Fruit fly (Drosophila melanogaster) whole organism: ENCODE measurements around the gene C3G.

Source experiments
- CG8478 ChIP-seq: fragments of >200 bp; optimal IDR thresholded peaks from 2 replicates; lab custom pipeline; 2018; ENCODE audit warnings: inconsistent platforms
- Dll ChIP-seq: fragments of >200 bp; optimal IDR thresholded peaks from 2 replicates; lab custom pipeline; 2017
- EcR ChIP-seq, 2 experiments: fragments of >200 bp; optimal IDR thresholded peaks; 2 replicates each; lab custom pipeline; 2017; ENCODE audit warnings: missing biosample characterization in 2 of 2, missing genetic modification characterization in 2 of 2, missing genetic modification reagents in 2 of 2
- pan ChIP-seq: fragments of >200 bp; optimal IDR thresholded peaks from 2 replicates; lab custom pipeline; 2017
- psq ChIP-seq: fragments of >200 bp; optimal IDR thresholded peaks from 2 replicates; lab custom pipeline; 2017
- usp ChIP-seq: fragments of >200 bp; optimal IDR thresholded peaks from 2 replicates; lab custom pipeline; 2017; ENCODE audit warnings: missing biosample characterization, missing genetic modification characterization, mixed read lengths

Gene C3G

dm6 chrX:6804485-6805295 is 1.3 kb upstream of the C3G start:
- TF ChIP-seq EcR (GFP tag; optimal IDR thresholded peaks at IDR 0.05; lab: Kevin White, UChicago) = no peak
- TF ChIP-seq Dll (lab: Kevin White, UChicago) = peak; percentile 81

- TF ChIP-seq usp (no peak), Dll (lab: Kevin White, UChicago) (no peak), CG8478 (lab: Kevin White, UChicago) (no peak), pan (lab: Kevin White, UChicago) (no peak), EcR (GFP tag; optimal IDR thresholded peaks at IDR 0.05; lab: Kevin White, UChicago) (no peak), psq (no peak)
Measured at dm6 chrX:6803880-6804484, 589 bp upstream of the C3G start.

- TF ChIP-seq EcR (GFP tag; optimal IDR thresholded peaks at IDR 0.05; lab: Kevin White, UChicago) (no peak), psq (no peak), usp (no peak), CG8478 (lab: Kevin White, UChicago) (no peak), pan (lab: Kevin White, UChicago) (no peak), Dll (lab: Kevin White, UChicago) (no peak)
Measured at dm6 chrX:6802376-6803080, 865 bp downstream of the C3G start.

- no peak for TF ChIP-seq pan (lab: Kevin White, UChicago)
- no peak for TF ChIP-seq CG8478 (lab: Kevin White, UChicago)
- TF ChIP-seq usp = no peak
- no peak for TF ChIP-seq EcR (GFP tag; optimal IDR thresholded peaks at IDR 0.05; lab: Kevin White, UChicago)
- no peak for TF ChIP-seq Dll (lab: Kevin White, UChicago)
- TF ChIP-seq psq = no peak
Measured at dm6 chrX:6800726-6801296, 2.6 kb downstream of the C3G start.

dm6 chrX:6799261-6800022 is 4.0 kb downstream of the C3G start:
- no peak for TF ChIP-seq CG8478 (lab: Kevin White, UChicago)
- TF ChIP-seq EcR (GFP tag; optimal IDR thresholded peaks at IDR 0.05; lab: Kevin White, UChicago) = no peak
- no peak for TF ChIP-seq pan (lab: Kevin White, UChicago)
- no peak for TF ChIP-seq psq
- no peak for TF ChIP-seq Dll (lab: Kevin White, UChicago)
- TF ChIP-seq usp = no peak

dm6 chrX:6796972-6797371 is 6.4 kb downstream of the C3G start:
- TF ChIP-seq CG8478 (lab: Kevin White, UChicago) (no peak), pan (lab: Kevin White, UChicago) (no peak), EcR (GFP tag; optimal IDR thresholded peaks at IDR 0.05; lab: Kevin White, UChicago) (no peak), psq (no peak)

dm6 chrX:6795987-6796691 is 7.3 kb downstream of the C3G start:
- TF ChIP-seq pan (lab: Kevin White, UChicago) = no peak
- no peak for TF ChIP-seq psq
- TF ChIP-seq Dll (lab: Kevin White, UChicago) = no peak
- no peak for TF ChIP-seq CG8478 (lab: Kevin White, UChicago)
- TF ChIP-seq EcR (GFP tag; optimal IDR thresholded peaks at IDR 0.05; lab: Kevin White, UChicago) = no peak
- no peak for TF ChIP-seq usp

dm6 chrX:6794826-6795225 is 8.6 kb downstream of the C3G start:
- TF ChIP-seq pan (lab: Kevin White, UChicago) = no peak
- TF ChIP-seq psq = no peak
- TF ChIP-seq CG8478 (lab: Kevin White, UChicago) = no peak
- TF ChIP-seq usp = no peak
- TF ChIP-seq Dll (lab: Kevin White, UChicago) = no peak
- TF ChIP-seq EcR (GFP tag; optimal IDR thresholded peaks at IDR 0.05; lab: Kevin White, UChicago) = no peak

dm6 chrX:6794190-6794589 is 9.2 kb downstream of the C3G start:
- TF ChIP-seq usp = no peak
- no peak for TF ChIP-seq CG8478 (lab: Kevin White, UChicago)
- TF ChIP-seq pan (lab: Kevin White, UChicago) = no peak
- no peak for TF ChIP-seq EcR (GFP tag; optimal IDR thresholded peaks at IDR 0.05; lab: Kevin White, UChicago)
- TF ChIP-seq psq = no peak
- no peak for TF ChIP-seq Dll (lab: Kevin White, UChicago)

- TF ChIP-seq psq = no peak
- no peak for TF ChIP-seq CG8478 (lab: Kevin White, UChicago)
- TF ChIP-seq Dll (lab: Kevin White, UChicago) = no peak
- no peak for TF ChIP-seq EcR (GFP tag; optimal IDR thresholded peaks at IDR 0.05; lab: Kevin White, UChicago)
- TF ChIP-seq usp = no peak
- TF ChIP-seq pan (lab: Kevin White, UChicago) = no peak
Measured at dm6 chrX:6793390-6793789, 10.0 kb downstream of the C3G start.

dm6 chrX:6792891-6793290 is 10.5 kb downstream of the C3G start:
- TF ChIP-seq CG8478 (lab: Kevin White, UChicago) = no peak
- no peak for TF ChIP-seq EcR (GFP tag; optimal IDR thresholded peaks at IDR 0.05; lab: Kevin White, UChicago)
- no peak for TF ChIP-seq Dll (lab: Kevin White, UChicago)
- no peak for TF ChIP-seq pan (lab: Kevin White, UChicago)
- no peak for TF ChIP-seq psq
- no peak for TF ChIP-seq usp
